Fruit fly (Drosophila melanogaster) whole organism, pupa: Measurements from ENCODE around the gene CG12576.

Experiments used
- CG10348 ChIP-seq: fragments of 200-800 bp; sonication (Bioruptor generic); IDR thresholded peaks from 2 replicates; pipeline ENCODE4 v1.3.6; 2022; ENCODE audit warnings: missing biosample characterization, missing genetic modification characterization
- CG12605 ChIP-seq: fragments of 200-800 bp; sonication (Bioruptor generic); IDR thresholded peaks from 2 replicates; pipeline ENCODE4 v1.3.6; 2022; ENCODE audit warnings: missing biosample characterization, missing genetic modification characterization
- CG14655 ChIP-seq: fragments of 200-800 bp; sonication (Bioruptor generic); optimal IDR thresholded peaks from 3 replicates; lab custom pipeline; 2017; ENCODE audit warnings: mild to moderate bottlenecking, missing biosample characterization, missing genetic modification reagents, missing genetic modification characterization
- CG15710 ChIP-seq: fragments of 200-800 bp; sonication (Bioruptor generic); optimal IDR thresholded peaks from 2 replicates; lab custom pipeline; 2018; ENCODE audit warnings: missing biosample characterization, mild to moderate bottlenecking, missing genetic modification characterization, moderate library complexity
- CG32121 ChIP-seq: fragments of 200-800 bp; sonication (Bioruptor generic); IDR thresholded peaks from 2 replicates; pipeline ENCODE4 v1.3.6; 2022; ENCODE audit warnings: missing biosample characterization, missing genetic modification characterization
- CG34367 ChIP-seq: fragments of 200-800 bp; sonication (Bioruptor generic); optimal IDR thresholded peaks from 2 replicates; lab custom pipeline; 2018; ENCODE audit warnings: missing biosample characterization, mild to moderate bottlenecking, missing genetic modification characterization
- CG9948 ChIP-seq: fragments of 200-800 bp; sonication (Bioruptor generic); optimal IDR thresholded peaks from 2 replicates; lab custom pipeline; 2018; ENCODE audit warnings: missing biosample characterization, mild to moderate bottlenecking, missing genetic modification characterization, moderate library complexity
- EcR ChIP-seq: fragments of 200-800 bp; sonication (Bioruptor generic); optimal IDR thresholded peaks from 3 replicates; lab custom pipeline; 2019; ENCODE audit warnings: missing biosample characterization, missing genetic modification characterization, mild to moderate bottlenecking, moderate library complexity, missing genetic modification reagents
- Ets98B ChIP-seq: fragments of 200-800 bp; sonication (Bioruptor generic); IDR thresholded peaks from 2 replicates; pipeline ENCODE4 v1.3.6; 2022; ENCODE audit warnings: missing biosample characterization, missing genetic modification characterization

- TF ChIP-seq CG15710 (no peak), CG34367 (no peak), Ets98B (peak; percentile 24; the same call in 1 of the 2 replicates), CG12605 (no peak), EcR (GFP tag; lab: Kevin White, UChicago) (no peak), CG32121 (GFP tag; lab: Robert Waterston, UW) (no peak), CG9948 (no peak), CG10348 (no peak), CG14655 (GFP tag; lab: Kevin White, UChicago) (no peak)
Observed at dm6 chrX:22514948-22515347, 32.8 kb upstream of the CG12576 start, which contains the start of gene CG17600.
